Worm (Caenorhabditis elegans): Measurements from ENCODE around the gene ant-1.1.
A peak's percentile ranks its signal among the peaks of the same experiment; 100 is the strongest.

Gene ant-1.1

ce11 chrIII:13471504-13471903 lies 8.5 kb downstream of the ant-1.1 start, which contains the start of gene pssy-2:
TSS of gene pssy-2 (plus strand) at chrIII:13471804.
- TF ChIP-seq ttx-3 (tag; optimal IDR thresholded peaks at IDR 0.05) (no peak), hlh-8 (tag; optimal IDR thresholded peaks at IDR 0.05) (no peak), madf-2 (tag; optimal IDR thresholded peaks at IDR 0.05) (no peak), ceh-34 (tag; optimal IDR thresholded peaks at IDR 0.05) (no peak), ceh-6 (GFP tag; optimal IDR thresholded peaks at IDR 0.05) (no peak), tbx-7 (tag; optimal IDR thresholded peaks at IDR 0.05) (no peak), unc-55 (GFP tag; optimal IDR thresholded peaks at IDR 0.05) (no peak), lin-11 (tag; optimal IDR thresholded peaks at IDR 0.05) (no peak), ceh-31 (tag; optimal IDR thresholded peaks at IDR 0.05) (no peak), ztf-16 (tag; optimal IDR thresholded peaks at IDR 0.05) (no peak), pros-1 (tag; optimal IDR thresholded peaks at IDR 0.05) (no peak), C38D4.7 (GFP tag; optimal IDR thresholded peaks at IDR 0.05) (no peak), K09A11.1 (tag; optimal IDR thresholded peaks at IDR 0.05; ENCODE audit: insufficient read depth) (no peak), elt-2 (tag; optimal IDR thresholded peaks at IDR 0.05) (no peak), ama-1 (optimal IDR thresholded peaks at IDR 0.05) (no peak), elt-4 (tag; optimal IDR thresholded peaks at IDR 0.05) (no peak)

ce11 chrIII:13474482-13474881 lies 11.5 kb downstream of the ant-1.1 start:
- TF ChIP-seq madf-2 (tag; optimal IDR thresholded peaks at IDR 0.05) (no peak), ref-2 (tag; optimal IDR thresholded peaks at IDR 0.05) (peak; percentile 47), fkh-6 (tag; optimal IDR thresholded peaks at IDR 0.05) (peak; percentile 49), tbx-7 (tag; optimal IDR thresholded peaks at IDR 0.05) (peak; percentile 85), elt-2 (tag; optimal IDR thresholded peaks at IDR 0.05) (peak; percentile 59), zip-5 (tag; optimal IDR thresholded peaks at IDR 0.05) (peak; percentile 78), hlh-8 (tag; optimal IDR thresholded peaks at IDR 0.05) (peak; percentile 44), lim-6 (tag; optimal IDR thresholded peaks at IDR 0.05) (no peak), nhr-11 (tag; optimal IDR thresholded peaks at IDR 0.05) (no peak), pqm-1 (tag; optimal IDR thresholded peaks at IDR 0.05) (no peak), hlh-13 (GFP tag; optimal IDR thresholded peaks at IDR 0.05) (no peak), ceh-22 (tag; optimal IDR thresholded peaks at IDR 0.05) (no peak), T23F11.4 (GFP tag; optimal IDR thresholded peaks at IDR 0.05) (no peak), ceh-19 (GFP tag; optimal IDR thresholded peaks at IDR 0.05) (no peak), sdc-2 (tag; optimal IDR thresholded peaks at IDR 0.05) (no peak), ceh-6 (GFP tag; optimal IDR thresholded peaks at IDR 0.05) (peak; percentile 13), ceh-34 (tag; optimal IDR thresholded peaks at IDR 0.05) (no peak), ceh-24 (tag; optimal IDR thresholded peaks at IDR 0.05) (no peak), C38D4.7 (GFP tag; optimal IDR thresholded peaks at IDR 0.05) (no peak), tbx-2 (tag; optimal IDR thresholded peaks at IDR 0.05) (peak; percentile 81), ztf-16 (tag; optimal IDR thresholded peaks at IDR 0.05) (no peak), rnt-1 (tag; optimal IDR thresholded peaks at IDR 0.05) (peak; percentile 43), unc-42 (tag; optimal IDR thresholded peaks at IDR 0.05) (no peak), ceh-14 (tag; optimal IDR thresholded peaks at IDR 0.05) (peak; percentile 29), ceh-2 (tag; optimal IDR thresholded peaks at IDR 0.05) (peak; percentile 71), fax-1 (tag; optimal IDR thresholded peaks at IDR 0.05) (peak; percentile 57), pat-9 (tag; optimal IDR thresholded peaks at IDR 0.05) (no peak), ahr-1 (tag; optimal IDR thresholded peaks at IDR 0.05) (peak; percentile 28), ets-4 (tag; optimal IDR thresholded peaks at IDR 0.05) (peak; percentile 32), ceh-31 (tag; optimal IDR thresholded peaks at IDR 0.05) (peak; percentile 84), hlh-6 (tag; optimal IDR thresholded peaks at IDR 0.05) (no peak), C08G9.2 (tag; optimal IDR thresholded peaks at IDR 0.05) (peak; percentile 79)

- no peak for TF ChIP-seq ceh-22 (tag; optimal IDR thresholded peaks at IDR 0.05)
- no peak for TF ChIP-seq ahr-1 (tag; optimal IDR thresholded peaks at IDR 0.05)
- TF ChIP-seq unc-55 (GFP tag; optimal IDR thresholded peaks at IDR 0.05): no peak
- TF ChIP-seq ztf-16 (tag; optimal IDR thresholded peaks at IDR 0.05): no peak
- TF ChIP-seq ets-4 (tag; optimal IDR thresholded peaks at IDR 0.05): no peak
- no peak for TF ChIP-seq Y22D7AL.16 (tag; optimal IDR thresholded peaks at IDR 0.05)
- no peak for TF ChIP-seq pqm-1 (tag; optimal IDR thresholded peaks at IDR 0.05)
- no peak for TF ChIP-seq F13H6.1 (tag; optimal IDR thresholded peaks at IDR 0.05)
Observed at ce11 chrIII:13476682-13477081, 13.7 kb downstream of the ant-1.1 start, which contains the start of gene T27E9.6. TSS of gene T27E9.6 (minus strand) at chrIII:13476782.
